Worm (Caenorhabditis elegans) whole organism, L3 larva: Measurements from ENCODE around the gene H03G16.7.

Experiments used
- aly-2 ChIP-seq: fragments of 150-350 bp; optimal IDR thresholded peaks from 2 replicates; lab custom pipeline; 2014; ENCODE audit warnings: missing biosample characterization, missing genetic modification characterization
- egl-5 ChIP-seq: fragments of 150-350 bp; optimal IDR thresholded peaks from 2 replicates; lab custom pipeline; 2017; ENCODE audit warnings: missing biosample characterization, missing genetic modification reagents, missing genetic modification characterization, inconsistent platforms
- fos-1 ChIP-seq: fragments of 150-350 bp; optimal IDR thresholded peaks from 2 replicates; lab custom pipeline; 2014; ENCODE audit warnings: missing biosample characterization, missing genetic modification characterization
- jun-1 ChIP-seq: fragments of 150-350 bp; optimal IDR thresholded peaks from 2 replicates; lab custom pipeline; 2014; ENCODE audit warnings: missing biosample characterization, missing genetic modification reagents, missing genetic modification characterization
- pha-4 ChIP-seq: fragments of 150-350 bp; optimal IDR thresholded peaks from 2 replicates; lab custom pipeline; 2014; ENCODE audit warnings: missing biosample characterization, missing genetic modification reagents, missing genetic modification characterization
- zag-1 ChIP-seq: fragments of 150-350 bp; optimal IDR thresholded peaks from 2 replicates; lab custom pipeline; 2014; ENCODE audit warnings: missing biosample characterization, missing genetic modification characterization

- TF ChIP-seq pha-4 = no peak
- no peak for TF ChIP-seq aly-2 (tag; lab: Kevin White, UChicago)
- TF ChIP-seq fos-1 = no peak
- no peak for TF ChIP-seq jun-1 (tag; lab: Kevin White, UChicago)
- TF ChIP-seq egl-5 = no peak
- TF ChIP-seq zag-1 = no peak
These were observed 28.6 kb upstream of the H03G16.7 start, which contains the start of gene F09B12.5 for ce11 chrX:15084395-15084794.
